Worm (Caenorhabditis elegans): ENCODE measurements around the gene ver-1.

Gene ver-1

DNA sequence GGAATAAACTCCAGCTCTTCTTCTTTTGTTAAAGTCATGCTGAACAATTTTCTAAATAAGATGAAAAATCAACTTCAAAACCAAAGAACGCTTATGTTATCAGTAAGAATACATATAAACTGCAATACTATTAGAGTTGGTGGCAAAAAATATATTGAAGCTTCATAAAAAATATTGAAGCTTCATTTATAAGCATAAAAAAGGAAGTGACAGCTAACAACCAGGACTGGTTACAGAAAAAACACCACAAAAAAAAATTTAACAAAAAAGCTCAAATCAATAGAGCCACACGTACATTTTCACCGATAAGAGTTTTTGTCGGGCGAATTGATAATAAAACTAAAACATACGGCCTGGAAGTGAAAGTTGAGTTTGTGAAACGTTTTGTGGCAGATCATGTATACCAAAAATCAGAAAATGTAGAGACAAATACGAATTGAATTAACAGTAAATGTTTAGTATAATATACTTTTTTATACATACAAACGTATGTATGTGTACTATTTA is 9.0 kb upstream of the ver-1 start, which contains the start of gene sqst-5:
sqst-5 (minus strand) TSS at position 51 of the 507 bp plus-strand sequence.
- TF ChIP-seq elt-2 (tag; optimal IDR thresholded peaks at IDR 0.05), result peak; percentile 76
- no peak for TF ChIP-seq elt-1 (tag; optimal IDR thresholded peaks at IDR 0.05)
- no peak for TF ChIP-seq nhr-12 (tag; optimal IDR thresholded peaks at IDR 0.05)
- no peak for TF ChIP-seq ceh-28 (tag; optimal IDR thresholded peaks at IDR 0.05)
- TF ChIP-seq nhr-28 (tag; optimal IDR thresholded peaks at IDR 0.05), result no peak
- TF ChIP-seq nhr-77 (tag; optimal IDR thresholded peaks at IDR 0.05), result no peak
- TF ChIP-seq daf-12 (tag; optimal IDR thresholded peaks at IDR 0.05), result no peak
- TF ChIP-seq tbx-2 (tag; optimal IDR thresholded peaks at IDR 0.05), result no peak
- TF ChIP-seq pqm-1 (tag; optimal IDR thresholded peaks at IDR 0.05), result peak; percentile 59

DNA sequence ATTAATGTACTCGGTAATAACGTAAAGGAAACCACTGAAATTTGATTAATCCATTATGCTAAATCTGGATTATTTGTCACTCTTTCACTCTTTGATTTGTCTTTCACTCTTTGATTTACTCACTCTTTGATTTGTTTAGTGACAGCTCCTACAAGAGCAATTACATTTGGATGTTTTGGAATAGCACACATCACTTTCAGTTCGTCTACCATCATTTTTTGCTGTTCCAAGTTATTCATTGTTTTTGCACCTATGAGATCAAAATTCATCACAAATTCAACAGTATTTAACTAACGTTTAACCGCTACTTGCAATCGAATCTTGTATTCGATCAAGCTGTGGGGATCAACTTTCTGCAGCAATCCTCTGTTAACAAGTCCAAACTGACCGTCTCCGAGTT is 7.5 kb upstream of the ver-1 start:
- TF ChIP-seq sea-2 (GFP tag; optimal IDR thresholded peaks at IDR 0.05) (no peak), lin-15B (tag; optimal IDR thresholded peaks at IDR 0.05) (no peak), hmg-11 (tag; optimal IDR thresholded peaks at IDR 0.05) (no peak)

DNA sequence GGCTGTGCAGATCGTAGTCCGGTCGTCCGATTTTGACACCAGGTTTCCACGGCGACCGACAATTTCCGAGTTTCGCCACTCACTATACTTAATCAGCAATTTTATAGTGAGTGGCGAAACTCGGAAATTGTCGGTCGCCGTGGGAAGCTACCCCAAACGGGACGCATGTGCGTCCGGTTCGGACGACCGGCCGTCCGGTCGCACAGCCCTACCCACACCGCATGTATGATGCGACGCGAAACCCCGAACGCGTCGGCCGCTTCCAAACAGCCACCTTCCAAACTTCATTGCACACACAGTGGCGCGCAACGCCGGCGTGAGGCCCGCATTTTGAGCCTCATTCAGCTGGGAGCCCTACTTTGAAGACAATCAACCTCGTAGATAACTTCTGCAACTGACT is 5.5 kb upstream of the ver-1 start:
- no peak for TF ChIP-seq hmg-11 (tag; optimal IDR thresholded peaks at IDR 0.05)
- TF ChIP-seq egl-27 (tag; optimal IDR thresholded peaks at IDR 0.05), result no peak
- no peak for TF ChIP-seq fos-1 (tag; optimal IDR thresholded peaks at IDR 0.05)
- no peak for TF ChIP-seq pha-4 (tag; optimal IDR thresholded peaks at IDR 0.05)
- no peak for TF ChIP-seq jun-1 (tag; optimal IDR thresholded peaks at IDR 0.05)
- TF ChIP-seq nhr-25 (tag; optimal IDR thresholded peaks at IDR 0.05), result no peak
- TF ChIP-seq nhr-23 (tag; optimal IDR thresholded peaks at IDR 0.05), result no peak
- TF ChIP-seq ceh-16 (tag; optimal IDR thresholded peaks at IDR 0.05), result no peak
- no peak for TF ChIP-seq nhr-28 (tag; optimal IDR thresholded peaks at IDR 0.05)
- TF ChIP-seq fkh-2 (tag; optimal IDR thresholded peaks at IDR 0.05), result no peak
- TF ChIP-seq nhr-67 (tag; optimal IDR thresholded peaks at IDR 0.05), result no peak

DNA sequence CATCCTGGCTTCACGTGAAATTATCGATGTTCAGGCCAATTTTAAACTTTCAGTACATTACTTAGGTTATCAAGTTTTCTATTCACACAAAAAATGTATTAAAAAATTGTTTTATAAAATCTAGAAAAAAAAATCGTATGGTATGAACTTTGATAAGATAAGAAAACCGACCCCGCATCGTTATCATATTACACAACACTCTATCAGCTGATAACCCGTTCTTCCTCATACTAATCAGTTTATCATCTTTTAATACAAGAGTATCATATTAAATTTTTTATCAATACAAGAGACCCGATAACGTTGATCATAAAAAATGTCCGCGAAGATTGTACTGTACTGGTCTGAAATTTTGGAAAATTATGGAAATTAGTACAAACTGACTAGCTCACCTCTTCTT is 2.5 kb upstream of the ver-1 start:
- TF ChIP-seq nhr-67 (tag; optimal IDR thresholded peaks at IDR 0.05), result no peak
- no peak for TF ChIP-seq ztf-4 (tag; optimal IDR thresholded peaks at IDR 0.05)
- TF ChIP-seq skn-1 (tag; optimal IDR thresholded peaks at IDR 0.05), result peak; percentile 26
- no peak for TF ChIP-seq lin-15B (tag; optimal IDR thresholded peaks at IDR 0.05)
- TF ChIP-seq elt-3 (tag; optimal IDR thresholded peaks at IDR 0.05), result peak in 2 of 3 experiments; percentile 1 to 56
- TF ChIP-seq daf-12 (tag; optimal IDR thresholded peaks at IDR 0.05), result no peak
- peak; percentile 100 for TF ChIP-seq elt-2 (tag; optimal IDR thresholded peaks at IDR 0.05)
- no peak for TF ChIP-seq nfya-1 (tag; optimal IDR thresholded peaks at IDR 0.05; ENCODE audit: insufficient read depth)
- peak; percentile 100 for TF ChIP-seq pqm-1 (tag; optimal IDR thresholded peaks at IDR 0.05)
- peak; percentile 81 for TF ChIP-seq egl-27 (tag; optimal IDR thresholded peaks at IDR 0.05)
- TF ChIP-seq jun-1 (tag; optimal IDR thresholded peaks at IDR 0.05), result peak; percentile 98
- no peak for TF ChIP-seq nhr-77 (tag; optimal IDR thresholded peaks at IDR 0.05)
- TF ChIP-seq ceh-16 (tag; optimal IDR thresholded peaks at IDR 0.05), result no peak
- peak; percentile 45 for TF ChIP-seq fos-1 (tag; optimal IDR thresholded peaks at IDR 0.05)

ce11 chrIII:157980-158379 is 1.4 kb downstream of the ver-1 start:
- TF ChIP-seq lsy-12 (tag; optimal IDR thresholded peaks at IDR 0.05), result no peak
- no peak for TF ChIP-seq nhr-25 (tag; optimal IDR thresholded peaks at IDR 0.05)
- no peak for TF ChIP-seq mml-1 (tag; optimal IDR thresholded peaks at IDR 0.05)
- TF ChIP-seq hmg-11 (tag; optimal IDR thresholded peaks at IDR 0.05), result no peak
- no peak for TF ChIP-seq fkh-10 (GFP tag; optimal IDR thresholded peaks at IDR 0.05)
- no peak for TF ChIP-seq elt-2 (tag; optimal IDR thresholded peaks at IDR 0.05)
- no peak for TF ChIP-seq elt-1 (tag; optimal IDR thresholded peaks at IDR 0.05)

- TF ChIP-seq ZK546.5 (tag; optimal IDR thresholded peaks at IDR 0.05) (no peak), nhr-11 (tag; optimal IDR thresholded peaks at IDR 0.05) (no peak), nhr-28 (tag; optimal IDR thresholded peaks at IDR 0.05) (no peak), ceh-82 (tag; optimal IDR thresholded peaks at IDR 0.05) (no peak), ceh-9 (tag; optimal IDR thresholded peaks at IDR 0.05) (no peak)
Measured at ce11 chrIII:159149-159548, 2.5 kb downstream of the ver-1 start.
